Fruit fly (Drosophila melanogaster) whole organism, wandering third instar larva: ENCODE results near the gene mRpS35.
A peak's percentile ranks its signal among the peaks of the same experiment; 100 is the strongest.

ENCODE experiments used
- Abd-B ChIP-seq: fragments of >200 bp; optimal IDR thresholded peaks from 2 replicates; lab custom pipeline; 2017; ENCODE audit warnings: missing biosample characterization, missing genetic modification characterization
- CG9705 ChIP-seq: fragments of 200-800 bp; sonication (Bioruptor generic); optimal IDR thresholded peaks from 2 replicates; lab custom pipeline; 2018; ENCODE audit warnings: missing biosample characterization, mild to moderate bottlenecking, missing genetic modification characterization
- Dfd ChIP-seq: fragments of >200 bp; optimal IDR thresholded peaks from 2 replicates; lab custom pipeline; 2017; ENCODE audit warnings: missing biosample characterization, missing genetic modification characterization
- GATAd ChIP-seq: sonication (Bioruptor generic); optimal IDR thresholded peaks from 2 replicates; lab custom pipeline; 2016; ENCODE audit warnings: missing biosample characterization, missing genetic modification characterization
- HLH106 ChIP-seq: fragments of 200-800 bp; optimal IDR thresholded peaks from 3 replicates; lab custom pipeline; 2019; ENCODE audit warnings: missing biosample characterization, mild to moderate bottlenecking, missing genetic modification characterization, moderate library complexity
- Hnf4 ChIP-seq: fragments of 200-800 bp; sonication (Bioruptor generic); optimal IDR thresholded peaks from 2 replicates; lab custom pipeline; 2016; ENCODE audit warnings: missing biosample characterization, mild to moderate bottlenecking, missing genetic modification characterization
- Hr78 ChIP-seq: fragments of >200 bp; optimal IDR thresholded peaks from 2 replicates; lab custom pipeline; 2017; ENCODE audit warnings: missing biosample characterization, missing genetic modification characterization
- Hr83 ChIP-seq: fragments of 200-300 bp; sonication (Bioruptor generic); optimal IDR thresholded peaks from 2 replicates; lab custom pipeline; 2016; ENCODE audit warnings: missing biosample characterization, mild to moderate bottlenecking, missing genetic modification characterization, moderate library complexity; ENCODE audit not compliant: poor library complexity, severe bottlenecking
- Jra ChIP-seq: sonication (Bioruptor generic); optimal IDR thresholded peaks from 2 replicates; lab custom pipeline; 2016; ENCODE audit warnings: missing biosample characterization, missing genetic modification characterization
- Mio ChIP-seq: sonication (Bioruptor generic); optimal IDR thresholded peaks from 2 replicates; lab custom pipeline; 2016; ENCODE audit warnings: missing biosample characterization, missing genetic modification characterization
- Myc ChIP-seq: fragments of >200 bp; optimal IDR thresholded peaks from 2 replicates; lab custom pipeline; 2017
- OdsH ChIP-seq: fragments of 200-800 bp; sonication (Bioruptor generic); optimal IDR thresholded peaks from 2 replicates; lab custom pipeline; 2016; ENCODE audit warnings: missing biosample characterization, mild to moderate bottlenecking, missing genetic modification characterization
- Rel ChIP-seq, 2 experiments: fragments of 200-800 bp; sonication (Bioruptor generic) in 1 of 2; optimal IDR thresholded peaks; 2 replicates in 1 of 2; 3 replicates in 1 of 2; lab custom pipeline; 2016 to 2019; ENCODE audit warnings: mild to moderate bottlenecking in 2 of 2, missing biosample characterization in 2 of 2, missing genetic modification characterization in 2 of 2, moderate library complexity in 1 of 2
- Sp1 ChIP-seq: fragments of 200-800 bp; sonication (Bioruptor generic); optimal IDR thresholded peaks from 3 replicates; lab custom pipeline; 2019; ENCODE audit warnings: missing biosample characterization, mild to moderate bottlenecking, missing genetic modification characterization, moderate library complexity
- Vsx2 ChIP-seq: fragments of 200-300, 225-300 bp; sonication (Bioruptor generic); optimal IDR thresholded peaks from 2 replicates; lab custom pipeline; 2018; ENCODE audit warnings: missing biosample characterization, missing genetic modification characterization; ENCODE audit not compliant: partially characterized antibody
- br ChIP-seq: fragments of 200-800 bp; sonication (Bioruptor generic); optimal IDR thresholded peaks from 2 replicates; lab custom pipeline; 2016; ENCODE audit warnings: missing biosample characterization, missing genetic modification characterization
- brk ChIP-seq: fragments of 200-800 bp; sonication (Bioruptor generic); optimal IDR thresholded peaks from 2 replicates; lab custom pipeline; 2016; ENCODE audit warnings: missing biosample characterization, mild to moderate bottlenecking, missing genetic modification characterization
- dl ChIP-seq, 2 experiments: fragments of 175-275, 200-275 bp in 1 of 2; fragments of 200-275 bp in 1 of 2; sonication (Bioruptor generic); optimal IDR thresholded peaks; lab custom pipeline; 2018; ENCODE audit warnings: mild to moderate bottlenecking in 2 of 2, missing biosample characterization in 2 of 2, missing genetic modification characterization in 2 of 2, moderate library complexity in 2 of 2; ENCODE audit not compliant: partially characterized antibody in 2 of 2, insufficient read depth in 1 of 2
- dmrt93B ChIP-seq: fragments of 200-800 bp; sonication (Bioruptor generic); optimal IDR thresholded peaks from 2 replicates; lab custom pipeline; 2018; ENCODE audit warnings: missing biosample characterization, mild to moderate bottlenecking, missing genetic modification characterization
- dsf ChIP-seq: sonication (Bioruptor generic); optimal IDR thresholded peaks from 2 replicates; lab custom pipeline; 2016; ENCODE audit warnings: missing biosample characterization, missing genetic modification characterization, borderline replicate concordance
- ey ChIP-seq: fragments of 200-800 bp; sonication (Bioruptor generic); optimal IDR thresholded peaks from 2 replicates; lab custom pipeline; 2016; ENCODE audit warnings: missing biosample characterization, missing genetic modification characterization
- foxo ChIP-seq, 2 experiments: fragments of 200-800 bp; sonication (Bioruptor generic); optimal IDR thresholded peaks; 2 replicates in 1 of 2; 3 replicates in 1 of 2; lab custom pipeline; 2016 to 2017; ENCODE audit warnings: missing biosample characterization in 2 of 2, missing genetic modification characterization in 2 of 2
- fru ChIP-seq: fragments of 200-800 bp; sonication (Bioruptor generic); optimal IDR thresholded peaks from 3 replicates; lab custom pipeline; 2016; ENCODE audit warnings: missing biosample characterization, mild to moderate bottlenecking, missing genetic modification characterization
- h ChIP-seq: fragments of 200-800 bp; sonication (Bioruptor generic); optimal IDR thresholded peaks from 3 replicates; lab custom pipeline; 2016; ENCODE audit warnings: missing biosample characterization, mild to moderate bottlenecking, missing genetic modification characterization
- jim ChIP-seq: fragments of 175-275, 200-325 bp; sonication (Bioruptor generic); optimal IDR thresholded peaks from 2 replicates; lab custom pipeline; 2016; ENCODE audit warnings: missing biosample characterization, mild to moderate bottlenecking, missing genetic modification characterization
- pan ChIP-seq: fragments of >200 bp; optimal IDR thresholded peaks from 2 replicates; lab custom pipeline; 2017
- psq ChIP-seq: fragments of 200-800 bp; sonication (Bioruptor generic); optimal IDR thresholded peaks from 3 replicates; lab custom pipeline; 2017; ENCODE audit warnings: missing biosample characterization, mild to moderate bottlenecking, missing genetic modification characterization, moderate library complexity
- rgr ChIP-seq: fragments of 200-800 bp; sonication (Bioruptor generic); optimal IDR thresholded peaks from 3 replicates; lab custom pipeline; 2016; ENCODE audit warnings: missing biosample characterization, mild to moderate bottlenecking, missing genetic modification characterization
- sage ChIP-seq: fragments of 200-800 bp; sonication (Bioruptor generic); optimal IDR thresholded peaks from 2 replicates; lab custom pipeline; 2016; ENCODE audit warnings: missing biosample characterization, mild to moderate bottlenecking, missing genetic modification characterization
- sv ChIP-seq: fragments of 200-800 bp; sonication (Bioruptor generic); optimal IDR thresholded peaks from 3 replicates; lab custom pipeline; 2016; ENCODE audit warnings: missing biosample characterization, missing genetic modification characterization
- usp ChIP-seq: fragments of >200 bp; optimal IDR thresholded peaks from 2 replicates; lab custom pipeline; 2017; ENCODE audit warnings: missing biosample characterization, missing genetic modification characterization
- woc ChIP-seq: sonication (Bioruptor generic); optimal IDR thresholded peaks from 2 replicates; lab custom pipeline; 2016; ENCODE audit warnings: missing biosample characterization, mild to moderate bottlenecking, missing genetic modification characterization

The mRpS35 gene

dm6 chr3L:2765794-2766268 lies 14.9 kb upstream of the mRpS35 start:
- TF ChIP-seq dsf, result no peak
- no peak for TF ChIP-seq foxo (GFP tag; optimal IDR thresholded peaks at IDR 0.05; lab: Kevin White, UChicago)
- TF ChIP-seq Vsx2 (GFP tag; lab: Kevin White, UChicago), result no peak
- peak; percentile 42 for TF ChIP-seq Rel (GFP tag; optimal IDR thresholded peaks at IDR 0.05; lab: Kevin White, UChicago)
- no peak for TF ChIP-seq Rel (tag; optimal IDR thresholded peaks at IDR 0.05; lab: Kevin White, UChicago)
- no peak for TF ChIP-seq pan (lab: Kevin White, UChicago)
- TF ChIP-seq psq (GFP tag; lab: Kevin White, UChicago), result peak; percentile 91
- TF ChIP-seq fru (GFP tag; lab: Kevin White, UChicago), result no peak
- TF ChIP-seq dmrt93B (GFP tag; lab: Kevin White, UChicago), result no peak

- TF ChIP-seq GATAd (peak; percentile 18), Hr78 (no peak), Myc (lab: Kevin White, UChicago) (peak; percentile 93), psq (GFP tag; lab: Kevin White, UChicago) (peak; percentile 29), sv (GFP tag; lab: Kevin White, UChicago) (peak; percentile 61), Rel (GFP tag; optimal IDR thresholded peaks at IDR 0.05; lab: Kevin White, UChicago) (no peak), Rel (tag; optimal IDR thresholded peaks at IDR 0.05; lab: Kevin White, UChicago) (peak; percentile 2), foxo (GFP tag; optimal IDR thresholded peaks at IDR 0.05; lab: Kevin White, UChicago) (peak in 1 of 2 experiments; percentile 70), Sp1 (GFP tag; lab: Kevin White, UChicago) (peak; percentile 62), br (GFP tag; lab: Kevin White, UChicago) (peak; percentile 27), Mio (GFP tag; lab: Kevin White, UChicago) (peak; percentile 12), usp (GFP tag; lab: Kevin White, UChicago) (no peak), dsf (peak; percentile 36), jim (GFP tag; lab: Kevin White, UChicago) (peak; percentile 37), woc (peak; percentile 79), Dfd (GFP tag; lab: Kevin White, UChicago) (no peak), Jra (peak; percentile 67), Hr83 (peak; percentile 53), sage (GFP tag; lab: Kevin White, UChicago) (no peak), fru (GFP tag; lab: Kevin White, UChicago) (peak; percentile 49), h (GFP tag; lab: Kevin White, UChicago) (peak; percentile 53), HLH106 (tag; lab: Kevin White, UChicago) (peak; percentile 64), Abd-B (GFP tag; lab: Kevin White, UChicago) (no peak), CG9705 (GFP tag; lab: Kevin White, UChicago) (peak; percentile 58), OdsH (GFP tag; lab: Kevin White, UChicago) (peak; percentile 47), dl (GFP tag; optimal IDR thresholded peaks at IDR 0.05; lab: Kevin White, UChicago; ENCODE audit: insufficient read depth in 1 of 2, partially characterized antibody in 2 of 2) (no peak), brk (GFP tag; lab: Kevin White, UChicago) (no peak), rgr (GFP tag; lab: Kevin White, UChicago) (peak; percentile 62), dmrt93B (GFP tag; lab: Kevin White, UChicago) (peak; percentile 26), ey (GFP tag; lab: Kevin White, UChicago) (peak; percentile 65), Hnf4 (GFP tag; lab: Kevin White, UChicago) (peak; percentile 67)
- TF ChIP-seq, all 38 proteins: peak for 23
Observed at dm6 chr3L:2766269-2767088, 14.2 kb upstream of the mRpS35 start, which contains the start of the genes Mrtf and Non2. Gene Mrtf (minus strand): TSS chr3L:2766536. Gene Non2 (plus strand): TSS chr3L:2766999.

dm6 chr3L:2772045-2772444 lies 8.7 kb upstream of the mRpS35 start, which contains the start of gene AhcyL1:
Gene AhcyL1 (minus strand): TSS chr3L:2772325.
- no peak for TF ChIP-seq brk (GFP tag; lab: Kevin White, UChicago)
- no peak for TF ChIP-seq fru (GFP tag; lab: Kevin White, UChicago)
- TF ChIP-seq sage (GFP tag; lab: Kevin White, UChicago), result no peak
- no peak for TF ChIP-seq Sp1 (GFP tag; lab: Kevin White, UChicago)
- TF ChIP-seq rgr (GFP tag; lab: Kevin White, UChicago), result no peak
- no peak for TF ChIP-seq Rel (GFP tag; optimal IDR thresholded peaks at IDR 0.05; lab: Kevin White, UChicago)
- TF ChIP-seq Rel (tag; optimal IDR thresholded peaks at IDR 0.05; lab: Kevin White, UChicago), result peak; percentile 55
- no peak for TF ChIP-seq Abd-B (GFP tag; lab: Kevin White, UChicago)
- no peak for TF ChIP-seq dsf
